Worm (Caenorhabditis elegans) whole organism, midembryonic: ENCODE results near the gene mtr-4.

Experiments used
- cog-1 ChIP-seq: sonication (generic microtip); optimal IDR thresholded peaks from 2 replicates; lab custom pipeline; 2016; ENCODE audit warnings: missing genetic modification characterization, missing compliant biosample characterization
- flt-1 ChIP-seq: fragments of 200-800 bp; sonication (Bioruptor generic); IDR thresholded peaks from 2 replicates; pipeline ENCODE4 v1.3.6; 2022; ENCODE audit warnings: missing genetic modification characterization, missing compliant biosample characterization
- klf-2 ChIP-seq: fragments of 200-800 bp; sonication (Bioruptor generic); conservative IDR thresholded peaks from 2 replicates; pipeline ENCODE4 v1.3.6; 2022; ENCODE audit warnings: missing genetic modification reagents, missing genetic modification characterization, missing compliant biosample characterization
- med-1 ChIP-seq: sonication (generic microtip); optimal IDR thresholded peaks from 2 replicates; lab custom pipeline; 2017; ENCODE audit warnings: missing genetic modification characterization, mild to moderate bottlenecking, missing compliant biosample characterization, antibody characterized with exemption, missing genetic modification reagents; ENCODE audit not compliant: insufficient read depth
- ref-1 ChIP-seq: fragments of 200-800 bp; sonication (Bioruptor generic); conservative IDR thresholded peaks from 2 replicates; pipeline ENCODE4 v1.3.6; 2022; ENCODE audit warnings: missing genetic modification reagents, missing genetic modification characterization, missing compliant biosample characterization
- ztf-23 ChIP-seq: fragments of 200-800 bp; sonication (Bioruptor generic); IDR thresholded peaks from 2 replicates; pipeline ENCODE4 v1.3.6; 2022; ENCODE audit warnings: missing genetic modification reagents, missing genetic modification characterization, missing compliant biosample characterization
- ztf-29 ChIP-seq: fragments of 200-800 bp; sonication (Bioruptor generic); IDR thresholded peaks from 2 replicates; pipeline ENCODE4 v1.3.6; 2022; ENCODE audit warnings: missing genetic modification reagents, missing genetic modification characterization, missing compliant biosample characterization

ce11 chrIV:9875646-9876045 lies 50.2 kb downstream of the mtr-4 start:
- TF ChIP-seq med-1 (GFP tag; lab: Kevin White, UChicago) (no peak), ref-1 (GFP tag; lab: Robert Waterston, UW) (no peak), cog-1 (tag; lab: Kevin White, UChicago) (no peak), ztf-29 (no peak), flt-1 (no peak), ztf-23 (GFP tag; lab: Robert Waterston, UW) (no peak), klf-2 (GFP tag; lab: Robert Waterston, UW) (no peak)
